Fruit fly (Drosophila melanogaster): ENCODE results near the gene tal-2A.

The tal-2A gene

DNA sequence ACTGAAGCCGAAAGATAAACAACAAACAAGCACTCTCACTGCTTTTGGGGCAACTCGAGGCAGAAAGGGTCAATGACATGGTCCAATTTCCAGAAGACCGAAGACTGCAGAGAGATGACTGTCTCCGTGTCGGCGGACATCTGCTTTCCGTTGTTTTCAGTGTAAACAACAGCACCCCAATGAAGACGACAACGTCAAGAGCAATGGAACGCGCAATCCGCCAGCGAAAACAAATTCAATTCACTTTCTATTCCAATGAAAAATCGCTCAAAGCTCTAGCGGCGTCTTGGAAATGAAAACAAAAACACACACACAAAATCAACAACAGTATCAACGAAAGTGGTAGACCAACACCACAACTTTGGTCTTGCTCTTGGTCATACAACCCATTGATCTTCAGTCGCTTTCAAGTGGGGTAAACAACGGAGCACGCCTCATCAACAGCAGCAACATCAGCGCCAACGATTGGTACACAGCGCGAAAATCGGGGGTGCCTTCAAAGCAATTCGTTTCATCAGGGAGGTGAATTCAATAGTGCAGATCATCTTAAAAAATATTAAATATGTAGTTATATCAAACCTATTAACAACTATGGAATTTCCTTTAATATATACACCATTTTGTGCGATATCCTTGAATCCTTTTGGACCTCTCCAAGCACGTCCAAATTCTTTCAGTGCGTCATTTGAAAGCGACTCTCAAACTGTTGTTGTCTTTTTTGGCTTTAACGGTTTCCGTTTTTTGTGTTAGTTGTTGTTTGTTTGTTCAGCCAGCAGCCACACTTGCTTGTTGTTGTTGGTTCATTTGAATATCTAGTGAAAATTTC is 4.8 kb downstream of the tal-2A start (continued):
- TF ChIP-seq nmo (GFP tag; optimal IDR thresholded peaks at IDR 0.05) (peak; percentile 88), CG13287 (GFP tag; IDR thresholded peaks at IDR 0.05; ENCODE audit: partially characterized antibody) (no peak), wek (GFP tag; optimal IDR thresholded peaks at IDR 0.05) (peak; percentile 8), Hmx (GFP tag; optimal IDR thresholded peaks at IDR 0.05) (no peak), p53 (GFP tag; optimal IDR thresholded peaks at IDR 0.05) (no peak), Bteb2 (GFP tag; optimal IDR thresholded peaks at IDR 0.05) (no peak), CG9727 (GFP tag; optimal IDR thresholded peaks at IDR 0.05) (peak; percentile 25), grau (tag; optimal IDR thresholded peaks at IDR 0.05) (peak; percentile 72), CG33213 (GFP tag; optimal IDR thresholded peaks at IDR 0.05) (no peak), CG12659 (GFP tag; optimal IDR thresholded peaks at IDR 0.05) (peak; percentile 51), CG10267 (tag; optimal IDR thresholded peaks at IDR 0.05) (peak; percentile 61), CG1832 (GFP tag; optimal IDR thresholded peaks at IDR 0.05) (no peak), sisA (GFP tag; IDR thresholded peaks at IDR 0.05) (peak; percentile 72), CG3838 (GFP tag; optimal IDR thresholded peaks at IDR 0.05) (no peak), zf30C (GFP tag; optimal IDR thresholded peaks at IDR 0.05) (peak; percentile 23), caup (GFP tag; optimal IDR thresholded peaks at IDR 0.05; ENCODE audit: severe bottlenecking) (no peak), C15 (GFP tag; IDR thresholded peaks at IDR 0.05) (no peak), Elba2 (GFP tag; optimal IDR thresholded peaks at IDR 0.05) (no peak), CG10543 (GFP tag; optimal IDR thresholded peaks at IDR 0.05) (peak; percentile 46), vvl (GFP tag; IDR thresholded peaks at IDR 0.05) (peak; percentile 65), bcd (GFP tag; optimal IDR thresholded peaks at IDR 0.05) (peak; percentile 33), HLHmδ (GFP tag; optimal IDR thresholded peaks at IDR 0.05) (no peak), zen (tag; optimal IDR thresholded peaks at IDR 0.05) (no peak), CG2120 (GFP tag; optimal IDR thresholded peaks at IDR 0.05) (no peak), CG3407 (GFP tag; optimal IDR thresholded peaks at IDR 0.05) (peak; percentile 29), Stat92E (GFP tag; optimal IDR thresholded peaks at IDR 0.05) (peak in 1 of 3 experiments; percentile 83), CoRest (tag; optimal IDR thresholded peaks at IDR 0.05) (peak; percentile 81), Lhr (GFP tag; optimal IDR thresholded peaks at IDR 0.05) (peak; percentile 35), CG4282 (GFP tag; optimal IDR thresholded peaks at IDR 0.05) (no peak), jumu (GFP tag; optimal IDR thresholded peaks at IDR 0.05) (no peak), z (GFP tag; IDR thresholded peaks at IDR 0.05) (no peak), CG3065 (GFP tag; optimal IDR thresholded peaks at IDR 0.05) (no peak), sima (GFP tag; optimal IDR thresholded peaks at IDR 0.05) (no peak), CG10321 (GFP tag; IDR thresholded peaks at IDR 0.05) (no peak), bowl (GFP tag; IDR thresholded peaks at IDR 0.05) (no peak), CTCF (GFP tag; optimal IDR thresholded peaks at IDR 0.05) (peak; percentile 15), MESR4 (GFP tag; optimal IDR thresholded peaks at IDR 0.05) (no peak), CG6765 (GFP tag; optimal IDR thresholded peaks at IDR 0.05) (no peak), Dad (GFP tag; optimal IDR thresholded peaks at IDR 0.05) (no peak), ro (GFP tag; IDR thresholded peaks at IDR 0.05) (no peak; the same call in 1 of the 2 replicates), Dbx (GFP tag; IDR thresholded peaks at IDR 0.05) (no peak), CG2875 (GFP tag; optimal IDR thresholded peaks at IDR 0.05) (peak; percentile 63), disco-r (GFP tag; optimal IDR thresholded peaks at IDR 0.05) (no peak), CG11560 (tag; IDR thresholded peaks at IDR 0.05) (no peak), sd (tag; optimal IDR thresholded peaks at IDR 0.05) (no peak), CG8089 (GFP tag; optimal IDR thresholded peaks at IDR 0.05) (peak; percentile 7), stwl (tag; optimal IDR thresholded peaks at IDR 0.05) (no peak), Mrtf (GFP tag; IDR thresholded peaks at IDR 0.05) (0 out of 3 replicates have a peak, but pooled peaks have one; percentile 22), CG30403 (GFP tag; optimal IDR thresholded peaks at IDR 0.05) (peak; percentile 76), fd64A (GFP tag; optimal IDR thresholded peaks at IDR 0.05) (peak; percentile 16)

Measured in whole organism, embryonic.